Fruit fly (Drosophila melanogaster) whole organism, prepupa: ENCODE data around the gene Mal-B2.

Experiments used
- Blimp-1 ChIP-seq: fragments of 200-800 bp; sonication (Bioruptor generic); optimal IDR thresholded peaks from 3 replicates; lab custom pipeline; 2017; ENCODE audit warnings: missing biosample characterization, missing genetic modification characterization, mild to moderate bottlenecking, moderate library complexity, missing genetic modification reagents
- CG10631 ChIP-seq: fragments of 200-800 bp; sonication (Bioruptor generic); optimal IDR thresholded peaks from 2 replicates; lab custom pipeline; 2016; ENCODE audit warnings: missing biosample characterization, missing genetic modification characterization
- CG11902 ChIP-seq: fragments of 200-800 bp; sonication (Bioruptor generic); optimal IDR thresholded peaks from 3 replicates; lab custom pipeline; 2016; ENCODE audit warnings: missing biosample characterization, missing genetic modification characterization
- CG15336 ChIP-seq: fragments of 200-800 bp; sonication (Bioruptor generic); IDR thresholded peaks from 2 replicates; pipeline ENCODE4 v1.3.6; 2022; ENCODE audit warnings: missing biosample characterization, missing genetic modification characterization
- CG3032 ChIP-seq: fragments of 200-800 bp; optimal IDR thresholded peaks from 2 replicates; lab custom pipeline; 2019; ENCODE audit warnings: missing biosample characterization, mild to moderate bottlenecking, missing genetic modification characterization, moderate library complexity
- CG31627 ChIP-seq: fragments of 200-800 bp; sonication (Bioruptor generic); optimal IDR thresholded peaks from 3 replicates; lab custom pipeline; 2016; ENCODE audit warnings: missing biosample characterization, missing genetic modification characterization
- CG6276 ChIP-seq: fragments of 200-800 bp; sonication (Bioruptor generic); optimal IDR thresholded peaks from 2 replicates; lab custom pipeline; 2017; ENCODE audit warnings: missing biosample characterization, mild to moderate bottlenecking, missing genetic modification characterization
- CG6808 ChIP-seq: fragments of 200-800 bp; sonication (Bioruptor generic); optimal IDR thresholded peaks from 3 replicates; lab custom pipeline; 2017; ENCODE audit warnings: missing biosample characterization, missing genetic modification characterization, mild to moderate bottlenecking, moderate library complexity, missing genetic modification reagents
- CG7368 ChIP-seq: fragments of 200-800 bp; sonication (Bioruptor generic); optimal IDR thresholded peaks from 3 replicates; lab custom pipeline; 2016; ENCODE audit warnings: missing biosample characterization, missing genetic modification characterization
- CG9139 ChIP-seq: fragments of 200-800 bp; sonication (Bioruptor generic); optimal IDR thresholded peaks from 3 replicates; lab custom pipeline; 2017; ENCODE audit warnings: missing biosample characterization, mild to moderate bottlenecking, missing genetic modification characterization
- Eip75B ChIP-seq: fragments of 200-800 bp; sonication (Bioruptor generic); optimal IDR thresholded peaks from 3 replicates; lab custom pipeline; 2016; ENCODE audit warnings: missing biosample characterization, missing genetic modification characterization
- Eip78C ChIP-seq: fragments of 200-800 bp; sonication (Bioruptor generic); peaks from one replicate; lab custom pipeline; 2016; ENCODE audit warnings: missing biosample characterization, missing genetic modification characterization
- Eip93F ChIP-seq: fragments of 200-800 bp; sonication (Bioruptor generic); optimal IDR thresholded peaks from 2 replicates; lab custom pipeline; 2016; ENCODE audit warnings: missing biosample characterization, mild to moderate bottlenecking, missing genetic modification characterization
- Ets21C ChIP-seq: fragments of 200-800 bp; sonication (Bioruptor generic); optimal IDR thresholded peaks from 3 replicates; lab custom pipeline; 2016; ENCODE audit warnings: missing biosample characterization, missing genetic modification characterization
- Hr39 ChIP-seq: fragments of 200-800 bp; sonication (Bioruptor generic); optimal IDR thresholded peaks from 2 replicates; lab custom pipeline; 2016; ENCODE audit warnings: missing biosample characterization, missing genetic modification characterization
- Hr4 ChIP-seq: fragments of 200-800 bp; sonication (Bioruptor generic); optimal IDR thresholded peaks from 3 replicates; lab custom pipeline; 2016; ENCODE audit warnings: missing biosample characterization, missing genetic modification characterization
- Met ChIP-seq: fragments of 200-800 bp; sonication (Bioruptor generic); optimal IDR thresholded peaks from 3 replicates; lab custom pipeline; 2016; ENCODE audit warnings: missing biosample characterization, missing genetic modification characterization
- OdsH ChIP-seq: fragments of 200-800 bp; sonication (Bioruptor generic); optimal IDR thresholded peaks from 3 replicates; lab custom pipeline; 2016; ENCODE audit warnings: missing biosample characterization, missing genetic modification characterization
- Smox ChIP-seq: fragments of 200-800 bp; sonication (Bioruptor generic); optimal IDR thresholded peaks from 3 replicates; lab custom pipeline; 2016; ENCODE audit warnings: missing biosample characterization, missing genetic modification characterization
- Sox102F ChIP-seq: fragments of 200-800 bp; sonication (Bioruptor generic); optimal IDR thresholded peaks from 2 replicates; lab custom pipeline; 2016; ENCODE audit warnings: missing biosample characterization, mild to moderate bottlenecking, missing genetic modification characterization
- Sox14 ChIP-seq: fragments of 200-800 bp; sonication (Bioruptor generic); optimal IDR thresholded peaks from 3 replicates; lab custom pipeline; 2016; ENCODE audit warnings: missing biosample characterization, missing genetic modification characterization
- Sox15 ChIP-seq: fragments of 200-800 bp; sonication (Bioruptor generic); optimal IDR thresholded peaks from 3 replicates; lab custom pipeline; 2016; ENCODE audit warnings: missing biosample characterization, missing genetic modification characterization
- achi ChIP-seq: fragments of 200-800 bp; sonication (Bioruptor generic); optimal IDR thresholded peaks from 3 replicates; lab custom pipeline; 2016; ENCODE audit warnings: missing biosample characterization, missing genetic modification characterization
- acj6 ChIP-seq: fragments of 200-800 bp; sonication (Bioruptor generic); optimal IDR thresholded peaks from 3 replicates; lab custom pipeline; 2016; ENCODE audit warnings: missing biosample characterization, missing genetic modification characterization
- dac ChIP-seq: fragments of 200-800 bp; sonication (Bioruptor generic); optimal IDR thresholded peaks from 2 replicates; lab custom pipeline; 2017; ENCODE audit warnings: missing biosample characterization, mild to moderate bottlenecking, missing genetic modification characterization
- dsx ChIP-seq: fragments of 200-800 bp; optimal IDR thresholded peaks from 3 replicates; lab custom pipeline; 2019; ENCODE audit warnings: missing biosample characterization, mild to moderate bottlenecking, missing genetic modification characterization, moderate library complexity; ENCODE audit not compliant: poor library complexity, severe bottlenecking
- fkh ChIP-seq: fragments of 200-800 bp; sonication (Bioruptor generic); optimal IDR thresholded peaks from 3 replicates; lab custom pipeline; 2017; ENCODE audit warnings: missing biosample characterization, mild to moderate bottlenecking, missing genetic modification characterization, moderate library complexity
- lz ChIP-seq: fragments of 200-800 bp; sonication (Bioruptor generic); optimal IDR thresholded peaks from 3 replicates; lab custom pipeline; 2016; ENCODE audit warnings: missing biosample characterization, missing genetic modification characterization
- pdm3 ChIP-seq: fragments of 200-800 bp; sonication (Bioruptor generic); optimal IDR thresholded peaks from 3 replicates; lab custom pipeline; 2016; ENCODE audit warnings: missing biosample characterization, missing genetic modification characterization
- salr ChIP-seq, 2 experiments: fragments of 200-800 bp; sonication (Bioruptor generic); optimal IDR thresholded peaks; 3 replicates each; lab custom pipeline; 2016 to 2018; ENCODE audit warnings: missing biosample characterization in 2 of 2, missing genetic modification characterization in 2 of 2, mild to moderate bottlenecking in 1 of 2
- spab ChIP-seq: fragments of 200-800 bp; sonication (Bioruptor generic); optimal IDR thresholded peaks from 2 replicates; lab custom pipeline; 2017; ENCODE audit warnings: missing biosample characterization, mild to moderate bottlenecking, missing genetic modification characterization, missing genetic modification reagents
- ss ChIP-seq, 2 experiments: fragments of 200-800 bp; sonication (Bioruptor generic); optimal IDR thresholded peaks; 2 replicates in 1 of 2; 3 replicates in 1 of 2; lab custom pipeline; 2017 to 2018; ENCODE audit warnings: mild to moderate bottlenecking in 2 of 2, missing biosample characterization in 2 of 2, missing genetic modification characterization in 2 of 2, moderate library complexity in 1 of 2
- svp ChIP-seq: fragments of 200-800 bp; sonication (Bioruptor generic); peaks from one replicate; lab custom pipeline; 2016; ENCODE audit warnings: missing biosample characterization, missing genetic modification characterization
- topi ChIP-seq: fragments of 200-800 bp; sonication (Bioruptor generic); optimal IDR thresholded peaks from 3 replicates; lab custom pipeline; 2016; ENCODE audit warnings: missing biosample characterization, missing genetic modification characterization
- vri ChIP-seq: fragments of 200-800 bp; sonication (Bioruptor generic); optimal IDR thresholded peaks from 3 replicates; lab custom pipeline; 2016; ENCODE audit warnings: missing biosample characterization, mild to moderate bottlenecking, missing genetic modification characterization

Gene Mal-B2

dm6 chr2L:11842291-11843187 lies 7.2 kb upstream of the Mal-B2 start, which contains the start of the genes CG44008, CG14933, CG46426 and CG42486:
TSS of gene CG44008 (minus strand) at chr2L:11842445.
TSS of gene CG14933 (plus strand) at chr2L:11842828.
TSS of gene CG46426 (plus strand) at chr2L:11842828.
TSS of gene CG42486 (plus strand) at chr2L:11843137.
- no peak for TF ChIP-seq Blimp-1 (GFP tag; lab: Kevin White, UChicago)
- TF ChIP-seq fkh: peak; percentile 60
- TF ChIP-seq OdsH (GFP tag; lab: Kevin White, UChicago): no peak
- no peak for TF ChIP-seq Sox15 (GFP tag; lab: Kevin White, UChicago)
- peak; percentile 17 for TF ChIP-seq vri (GFP tag; lab: Kevin White, UChicago)

- TF ChIP-seq svp: peak; percentile 90
- no peak for TF ChIP-seq CG3032 (tag; lab: Kevin White, UChicago)
- TF ChIP-seq, all 60 proteins: peak for 1
These were observed 5.5 kb upstream of the Mal-B2 start for dm6 chr2L:11844278-11844677.

- peak; percentile 65 for TF ChIP-seq vri (GFP tag; lab: Kevin White, UChicago)
- TF ChIP-seq CG6808 (GFP tag; lab: Kevin White, UChicago): no peak
- no peak for TF ChIP-seq CG9139
- no peak for TF ChIP-seq CG7368 (GFP tag; lab: Kevin White, UChicago)
- no peak for TF ChIP-seq Sox14 (GFP tag; lab: Kevin White, UChicago)
- TF ChIP-seq Sox102F (GFP tag; lab: Kevin White, UChicago): no peak
- no peak for TF ChIP-seq salr (GFP tag; optimal IDR thresholded peaks at IDR 0.05; lab: Kevin White, UChicago)
- no peak for TF ChIP-seq Smox
- no peak for TF ChIP-seq Met
- peak; percentile 85 for TF ChIP-seq fkh
- TF ChIP-seq spab (GFP tag; lab: Kevin White, UChicago): no peak
- no peak for TF ChIP-seq CG31627
- TF ChIP-seq svp: peak; percentile 71
- TF ChIP-seq topi (GFP tag; lab: Kevin White, UChicago): no peak
- TF ChIP-seq Blimp-1 (GFP tag; lab: Kevin White, UChicago): no peak
These were observed 4.5 kb upstream of the Mal-B2 start for dm6 chr2L:11845159-11845788.

dm6 chr2L:11846926-11847325 lies 2.8 kb upstream of the Mal-B2 start, which contains the start of gene Mal-B1:
TSS of gene Mal-B1 (plus strand) at chr2L:11847226.
- TF ChIP-seq CG31627 (no peak), Hr39 (GFP tag; lab: Kevin White, UChicago) (no peak), Met (no peak), pdm3 (GFP tag; lab: Kevin White, UChicago) (no peak), Ets21C (GFP tag; lab: Kevin White, UChicago) (no peak), Eip78C (GFP tag; lab: Kevin White, UChicago) (no peak), Hr4 (GFP tag; lab: Kevin White, UChicago) (no peak), Sox102F (GFP tag; lab: Kevin White, UChicago) (no peak), Eip93F (no peak), CG9139 (no peak), dsx (no peak), dac (no peak)
- TF ChIP-seq, all 60 proteins: peak for 0

dm6 chr2L:11853130-11853529 lies 3.4 kb downstream of the Mal-B2 start, which contains the start of gene CG42751:
TSS of gene CG42751 (plus strand) at chr2L:11853430.
- TF ChIP-seq lz: no peak
- TF ChIP-seq CG9139: no peak
- no peak for TF ChIP-seq CG6276 (GFP tag; lab: Kevin White, UChicago)
- TF ChIP-seq CG15336 (GFP tag; lab: Robert Waterston, UW): no peak
- TF ChIP-seq ss (GFP tag; optimal IDR thresholded peaks at IDR 0.05; lab: Kevin White, UChicago): no peak
- TF ChIP-seq topi (GFP tag; lab: Kevin White, UChicago): no peak
- no peak for TF ChIP-seq CG3032 (tag; lab: Kevin White, UChicago)
- no peak for TF ChIP-seq Sox14 (GFP tag; lab: Kevin White, UChicago)
- no peak for TF ChIP-seq CG31627
- no peak for TF ChIP-seq Hr4 (GFP tag; lab: Kevin White, UChicago)
- TF ChIP-seq CG11902 (GFP tag; lab: Kevin White, UChicago): no peak
- no peak for TF ChIP-seq dac
- TF ChIP-seq Eip75B (GFP tag; lab: Kevin White, UChicago): no peak
- TF ChIP-seq Eip93F: no peak
- no peak for TF ChIP-seq acj6 (GFP tag; lab: Kevin White, UChicago)
- TF ChIP-seq CG10631: no peak
- TF ChIP-seq Ets21C (GFP tag; lab: Kevin White, UChicago): no peak
- no peak for TF ChIP-seq achi (GFP tag; lab: Kevin White, UChicago)
- TF ChIP-seq svp: no peak
- TF ChIP-seq, all 60 proteins: peak for 0
